Worm (Caenorhabditis elegans) whole organism, late embryonic: ENCODE measurements around the gene F55G1.1.

Source experiments
- K02D7.2 ChIP-seq: sonication (generic microtip); optimal IDR thresholded peaks from 2 replicates; lab custom pipeline; 2017; ENCODE audit warnings: mild to moderate bottlenecking, missing genetic modification characterization, missing compliant biosample characterization
- K09A11.1 ChIP-seq: sonication (generic microtip); optimal IDR thresholded peaks from 2 replicates; lab custom pipeline; 2017; ENCODE audit warnings: antibody characterized with exemption, mild to moderate bottlenecking, missing genetic modification characterization, missing compliant biosample characterization; ENCODE audit not compliant: insufficient read depth
- T23F11.4 ChIP-seq: fragments of 200-800 bp; sonication (Bioruptor generic); optimal IDR thresholded peaks from 2 replicates; lab custom pipeline; 2018; ENCODE audit warnings: mild to moderate bottlenecking, missing genetic modification characterization, missing compliant biosample characterization
- ahr-1 ChIP-seq: sonication (generic microtip); optimal IDR thresholded peaks from 2 replicates; lab custom pipeline; 2016; ENCODE audit warnings: missing genetic modification characterization, missing compliant biosample characterization
- ama-1 ChIP-seq: fragments of 150-350 bp; optimal IDR thresholded peaks from 2 replicates; lab custom pipeline; 2014
- ceh-14 ChIP-seq: sonication (generic microtip); optimal IDR thresholded peaks from 2 replicates; lab custom pipeline; 2016; ENCODE audit warnings: missing genotype, missing genetic modification characterization, missing compliant biosample characterization
- ceh-18 ChIP-seq: sonication (generic microtip); optimal IDR thresholded peaks from 2 replicates; lab custom pipeline; 2016; ENCODE audit warnings: missing genetic modification characterization, missing compliant biosample characterization
- ceh-19 ChIP-seq: fragments of 200-800 bp; sonication (Bioruptor generic); optimal IDR thresholded peaks from 2 replicates; lab custom pipeline; 2018; ENCODE audit warnings: mild to moderate bottlenecking, missing genetic modification characterization, missing compliant biosample characterization
- ceh-22 ChIP-seq: sonication (generic microtip); optimal IDR thresholded peaks from 2 replicates; lab custom pipeline; 2017; ENCODE audit warnings: missing biosample characterization, missing genetic modification characterization
- ceh-24 ChIP-seq: sonication (generic microtip); optimal IDR thresholded peaks from 2 replicates; lab custom pipeline; 2016; ENCODE audit warnings: mild to moderate bottlenecking, missing genetic modification characterization, missing compliant biosample characterization
- ceh-45 ChIP-seq: fragments of 200-800 bp; sonication (Bioruptor generic); IDR thresholded peaks from 2 replicates; pipeline ENCODE4 v1.3.6; 2022; ENCODE audit warnings: missing genetic modification reagents, missing genetic modification characterization, missing compliant biosample characterization
- ceh-6 ChIP-seq: fragments of 200-800 bp; sonication (Bioruptor generic); optimal IDR thresholded peaks from 2 replicates; lab custom pipeline; 2018; ENCODE audit warnings: mild to moderate bottlenecking, missing genetic modification characterization, missing compliant biosample characterization
- dmd-4 ChIP-seq: sonication (generic microtip); optimal IDR thresholded peaks from 2 replicates; lab custom pipeline; 2016; ENCODE audit warnings: borderline replicate concordance, missing genetic modification characterization, missing compliant biosample characterization
- dve-1 ChIP-seq: sonication (generic microtip); optimal IDR thresholded peaks from 2 replicates; lab custom pipeline; 2017; ENCODE audit warnings: antibody characterized with exemption, mild to moderate bottlenecking, missing genetic modification characterization, missing compliant biosample characterization
- elt-2 ChIP-seq: sonication (generic microtip); optimal IDR thresholded peaks from 2 replicates; lab custom pipeline; 2016; ENCODE audit warnings: missing genetic modification reagents, missing genetic modification characterization, missing compliant biosample characterization
- elt-4 ChIP-seq: sonication (generic microtip); optimal IDR thresholded peaks from 2 replicates; lab custom pipeline; 2016; ENCODE audit warnings: missing genetic modification characterization, missing compliant biosample characterization
- ets-4 ChIP-seq: sonication (generic microtip); optimal IDR thresholded peaks from 2 replicates; lab custom pipeline; 2016; ENCODE audit warnings: missing genetic modification characterization, missing compliant biosample characterization
- fkh-6 ChIP-seq: sonication (generic microtip); optimal IDR thresholded peaks from 2 replicates; lab custom pipeline; 2016; ENCODE audit warnings: missing genetic modification characterization, missing compliant biosample characterization
- gmeb-2 ChIP-seq: sonication (generic microtip); optimal IDR thresholded peaks from 2 replicates; lab custom pipeline; 2016; ENCODE audit warnings: missing genetic modification characterization, inconsistent platforms, missing compliant biosample characterization
- hlh-13 ChIP-seq: fragments of 200-800 bp; sonication (Bioruptor generic); optimal IDR thresholded peaks from 2 replicates; lab custom pipeline; 2018; ENCODE audit warnings: mild to moderate bottlenecking, missing genetic modification characterization, missing compliant biosample characterization
- hlh-15 ChIP-seq: sonication (generic microtip); optimal IDR thresholded peaks from 2 replicates; lab custom pipeline; 2016; ENCODE audit warnings: missing genetic modification characterization, missing compliant biosample characterization
- hlh-30 ChIP-seq: sonication (generic microtip); optimal IDR thresholded peaks from 2 replicates; lab custom pipeline; 2017; ENCODE audit warnings: antibody characterized with exemption, missing genetic modification characterization, missing compliant biosample characterization; ENCODE audit not compliant: insufficient read depth
- hlh-6 ChIP-seq: sonication (generic microtip); optimal IDR thresholded peaks from 2 replicates; lab custom pipeline; 2016; ENCODE audit warnings: missing genotype, missing genetic modification characterization, missing compliant biosample characterization
- nfya-1 ChIP-seq: sonication (generic microtip); optimal IDR thresholded peaks from 2 replicates; lab custom pipeline; 2017; ENCODE audit warnings: missing genetic modification characterization, mild to moderate bottlenecking, missing compliant biosample characterization, antibody characterized with exemption, moderate library complexity
- pax-1 ChIP-seq: fragments of 150-350 bp; optimal IDR thresholded peaks from 2 replicates; lab custom pipeline; 2014; ENCODE audit warnings: missing biosample characterization, missing genetic modification characterization
- pqm-1 ChIP-seq: sonication (generic microtip); optimal IDR thresholded peaks from 2 replicates; lab custom pipeline; 2016; ENCODE audit warnings: missing genetic modification characterization, missing compliant biosample characterization
- pros-1 ChIP-seq: fragments of 150-350 bp; optimal IDR thresholded peaks from 2 replicates; lab custom pipeline; 2014; ENCODE audit warnings: missing biosample characterization, missing genetic modification reagents, missing genetic modification characterization
- rnt-1 ChIP-seq: sonication (generic microtip); optimal IDR thresholded peaks from 2 replicates; lab custom pipeline; 2016; ENCODE audit warnings: missing genetic modification characterization, missing compliant biosample characterization
- sdc-2 ChIP-seq: sonication (generic microtip); optimal IDR thresholded peaks from 2 replicates; lab custom pipeline; 2016; ENCODE audit warnings: missing genotype, missing genetic modification characterization, missing compliant biosample characterization
- sox-4 ChIP-seq: sonication (generic microtip); optimal IDR thresholded peaks from 2 replicates; lab custom pipeline; 2017; ENCODE audit warnings: mild to moderate bottlenecking, missing genetic modification characterization, inconsistent platforms, missing compliant biosample characterization
- syd-9 ChIP-seq: sonication (generic microtip); optimal IDR thresholded peaks from 2 replicates; lab custom pipeline; 2016; ENCODE audit warnings: mild to moderate bottlenecking, missing genetic modification characterization, moderate library complexity, missing compliant biosample characterization
- tbx-7 ChIP-seq: sonication (generic microtip); optimal IDR thresholded peaks from 2 replicates; lab custom pipeline; 2016; ENCODE audit warnings: missing genotype, missing genetic modification characterization, missing compliant biosample characterization
- ttx-3 ChIP-seq: sonication (generic microtip); optimal IDR thresholded peaks from 2 replicates; lab custom pipeline; 2016; ENCODE audit warnings: missing genetic modification reagents, missing genetic modification characterization, missing compliant biosample characterization
- unc-3 ChIP-seq, 2 experiments: fragments of 200-800 bp in 1 of 2; sonication (Bioruptor generic) in 1 of 2; sonication (generic microtip) in 1 of 2; conservative IDR thresholded peaks in 1 of 2; optimal IDR thresholded peaks in 1 of 2; 2 replicates each; pipeline versions ENCODE4 v1.3.6 to Lab custom; 2016 to 2022; ENCODE audit warnings: missing compliant biosample characterization in 2 of 2, missing genetic modification characterization in 2 of 2, missing genetic modification reagents in 1 of 2
- unc-42 ChIP-seq: sonication (generic microtip); optimal IDR thresholded peaks from 2 replicates; lab custom pipeline; 2016; ENCODE audit warnings: missing genotype, missing genetic modification characterization, missing compliant biosample characterization
- ztf-16 ChIP-seq: sonication (generic microtip); optimal IDR thresholded peaks from 2 replicates; lab custom pipeline; 2017; ENCODE audit warnings: missing genetic modification characterization, missing compliant biosample characterization

The F55G1.1 gene

DNA sequence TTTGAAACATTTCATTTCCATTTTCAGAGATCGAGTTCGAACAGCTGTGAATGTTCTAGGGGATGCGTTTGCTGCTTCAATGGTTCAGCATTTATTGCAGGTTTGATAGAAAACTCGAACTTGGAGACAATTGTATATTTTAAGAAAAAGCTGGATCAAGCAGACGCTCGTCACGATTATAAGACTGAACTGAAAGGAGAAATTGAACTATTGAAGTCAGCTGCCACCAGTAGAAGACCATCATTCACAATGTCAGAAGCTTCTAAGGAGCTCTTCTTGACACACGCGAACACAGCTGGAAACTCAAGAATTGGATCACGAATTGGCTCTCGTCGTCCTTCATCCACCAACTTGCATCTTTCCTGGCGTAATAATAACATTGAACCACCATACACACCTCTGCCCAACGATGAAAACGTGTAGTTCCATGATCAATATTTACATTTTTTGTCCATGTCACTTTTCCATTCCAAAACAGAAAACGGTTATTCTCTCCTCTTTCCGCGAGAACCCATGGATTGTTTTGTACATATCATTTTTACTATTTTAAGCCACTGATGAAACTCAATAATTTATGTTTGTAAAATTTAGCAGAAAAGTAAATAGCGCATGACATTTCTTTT is 14.4 kb downstream of the F55G1.1 start:
- TF ChIP-seq ama-1 (lab: Kevin White, UChicago) (peak; percentile 38), fkh-6 (tag; lab: Kevin White, UChicago) (no peak)

DNA sequence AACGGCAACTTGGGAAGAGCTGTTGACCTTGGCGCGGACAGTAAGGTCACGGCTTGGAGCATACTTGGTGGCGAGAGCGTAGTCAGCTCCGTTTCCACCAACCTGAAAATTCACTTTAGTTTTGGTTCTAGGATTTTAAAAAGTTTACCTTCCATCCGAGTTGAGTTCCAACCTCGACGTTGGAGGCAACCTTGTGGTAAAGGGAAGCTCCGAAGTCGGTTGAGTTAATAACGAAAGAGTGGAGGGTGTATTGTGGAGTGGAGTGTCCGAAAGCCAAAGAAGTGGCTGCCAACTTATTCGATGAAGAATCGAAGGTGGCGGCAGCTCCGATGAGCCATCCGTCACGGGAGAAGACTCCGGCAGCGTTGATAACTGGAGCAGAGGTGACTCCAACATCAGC is 15.1 kb downstream of the F55G1.1 start:
- TF ChIP-seq elt-2 (tag; lab: Kevin White, UChicago) = no peak
- no peak for TF ChIP-seq ceh-14
- no peak for TF ChIP-seq sdc-2 (tag; lab: Kevin White, UChicago)
- no peak for TF ChIP-seq rnt-1 (tag; lab: Kevin White, UChicago)
- no peak for TF ChIP-seq K09A11.1
- TF ChIP-seq gmeb-2 (tag; lab: Kevin White, UChicago) = no peak
- TF ChIP-seq ceh-18 = no peak
- TF ChIP-seq ets-4 (tag; lab: Kevin White, UChicago) = no peak
- TF ChIP-seq pax-1 (tag; lab: Kevin White, UChicago) = no peak
- no peak for TF ChIP-seq ahr-1 (tag; lab: Kevin White, UChicago)
- TF ChIP-seq unc-3 (GFP tag; conservative IDR thresholded peaks at IDR 0.05; lab: Robert Waterston, UW) = no peak
- TF ChIP-seq unc-3 (tag; optimal IDR thresholded peaks at IDR 0.05; lab: Kevin White, UChicago) = no peak
- no peak for TF ChIP-seq sox-4
- TF ChIP-seq hlh-6 (tag; lab: Kevin White, UChicago) = no peak
- TF ChIP-seq pqm-1 (tag; lab: Kevin White, UChicago) = no peak
- TF ChIP-seq ceh-6 (GFP tag; lab: Kevin White, UChicago) = no peak
- TF ChIP-seq ztf-16 (tag; lab: Kevin White, UChicago) = no peak
- no peak for TF ChIP-seq K02D7.2 (tag; lab: Kevin White, UChicago)
- no peak for TF ChIP-seq dmd-4 (tag; lab: Kevin White, UChicago)
- no peak for TF ChIP-seq ceh-19 (GFP tag; lab: Kevin White, UChicago)

DNA sequence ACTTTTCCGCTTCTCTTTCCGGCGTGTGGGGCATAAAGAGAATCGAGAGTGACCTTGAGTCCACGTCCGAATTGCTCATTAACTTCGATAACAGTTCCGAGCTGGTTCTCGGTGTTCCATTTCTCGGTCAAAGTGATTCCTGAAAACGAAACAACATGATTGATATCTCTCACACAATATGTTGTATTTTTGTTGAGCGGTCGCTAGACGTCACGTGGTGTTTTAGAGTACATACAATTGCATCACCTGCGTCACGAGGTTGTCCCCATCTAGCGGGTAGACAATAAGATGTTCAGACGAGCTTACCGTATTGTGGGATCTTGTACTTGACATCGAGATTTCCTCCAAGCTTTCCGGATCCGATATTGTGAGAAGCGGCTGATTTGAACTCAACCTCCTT is 15.7 kb downstream of the F55G1.1 start:
- TF ChIP-seq hlh-13 (GFP tag; lab: Kevin White, UChicago) = no peak
- no peak for TF ChIP-seq rnt-1 (tag; lab: Kevin White, UChicago)
- TF ChIP-seq unc-3 (GFP tag; conservative IDR thresholded peaks at IDR 0.05; lab: Robert Waterston, UW) = no peak
- no peak for TF ChIP-seq unc-3 (tag; optimal IDR thresholded peaks at IDR 0.05; lab: Kevin White, UChicago)
- TF ChIP-seq hlh-30 = peak; percentile 76

DNA sequence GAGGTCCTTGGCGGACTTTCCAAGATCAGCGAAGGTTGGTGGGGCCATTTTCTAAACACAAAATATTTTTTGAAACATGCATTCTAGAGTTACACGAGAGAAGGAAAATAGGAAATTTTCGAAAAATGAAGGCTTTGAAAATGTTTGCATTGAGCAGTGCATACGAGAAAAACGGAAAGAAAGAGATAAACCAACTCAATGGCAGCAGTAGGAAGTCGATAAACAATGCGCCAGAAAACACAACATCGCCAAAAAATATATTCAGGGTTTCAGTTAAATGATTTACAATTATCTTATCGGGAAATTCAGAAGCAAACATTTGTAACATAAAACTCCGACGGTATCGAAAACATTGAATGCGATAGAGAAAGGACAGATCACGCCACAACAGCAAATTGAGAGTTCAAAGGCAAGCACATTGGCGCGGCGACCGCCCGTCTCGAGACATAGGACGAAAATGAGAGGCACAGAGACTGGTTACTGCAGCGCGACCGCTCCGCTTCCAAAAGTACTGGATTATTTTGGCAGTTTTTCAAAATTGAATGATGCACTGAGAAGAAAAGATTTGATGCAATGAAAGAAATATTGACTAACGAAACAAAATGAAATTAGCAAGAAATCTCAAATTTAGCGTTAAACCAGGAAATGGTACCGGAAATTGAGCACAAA is 16.4 kb downstream of the F55G1.1 start, which contains the start of the genes vdac-1 and R05G6.5:
TSS of gene vdac-1 (minus strand) at position 51 of the 669 bp plus-strand sequence.
TSS of gene R05G6.5 (plus strand) at position 527 of the 669 bp plus-strand sequence.
- TF ChIP-seq T23F11.4 (no peak), nfya-1 (tag; lab: Kevin White, UChicago) (peak; percentile 32), unc-42 (tag; lab: Kevin White, UChicago) (peak; percentile 47), dve-1 (tag; lab: Kevin White, UChicago) (peak; percentile 45), ceh-18 (peak; percentile 31)

DNA sequence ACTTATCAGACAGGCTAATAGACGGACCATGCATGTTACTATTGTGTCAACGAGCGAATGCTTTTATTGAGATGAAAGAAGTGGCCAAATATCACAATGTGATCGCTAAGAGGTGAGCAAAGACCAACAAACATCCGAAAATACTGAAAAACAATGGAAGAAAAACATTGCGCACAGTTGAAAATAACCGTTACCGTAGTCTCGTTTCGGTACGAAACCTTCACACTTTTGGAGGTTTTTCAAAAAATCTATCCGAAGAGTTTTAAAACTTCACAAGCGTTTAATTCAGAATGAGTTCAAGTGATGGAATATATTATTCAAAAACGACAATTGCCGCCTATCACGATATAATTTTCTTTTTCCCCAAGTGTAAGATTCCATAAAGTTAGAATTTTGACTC is 17.3 kb downstream of the F55G1.1 start:
- TF ChIP-seq ceh-14 = no peak
- TF ChIP-seq ceh-6 (GFP tag; lab: Kevin White, UChicago) = no peak
- TF ChIP-seq rnt-1 (tag; lab: Kevin White, UChicago) = no peak
- no peak for TF ChIP-seq elt-4 (tag; lab: Kevin White, UChicago)
- TF ChIP-seq ceh-24 (tag; lab: Kevin White, UChicago) = no peak
- no peak for TF ChIP-seq sox-4
- TF ChIP-seq pros-1 = no peak
- no peak for TF ChIP-seq hlh-15 (tag; lab: Kevin White, UChicago)
- no peak for TF ChIP-seq ceh-22 (tag; lab: Kevin White, UChicago)
- no peak for TF ChIP-seq hlh-30
- no peak for TF ChIP-seq tbx-7
- no peak for TF ChIP-seq ttx-3 (tag; lab: Kevin White, UChicago)
- TF ChIP-seq syd-9 = no peak
- no peak for TF ChIP-seq ceh-45 (GFP tag; lab: Robert Waterston, UW)
- TF ChIP-seq pax-1 (tag; lab: Kevin White, UChicago) = no peak
